Fruit fly (Drosophila melanogaster) whole organism, embryonic: Measurements from ENCODE around the gene Gr2a.

Source experiments
- Adf1 ChIP-seq: fragments of 200-800 bp; sonication (Bioruptor generic); IDR thresholded peaks from 2 replicates; pipeline ENCODE4 v1.3.6; 2022; ENCODE audit warnings: missing biosample characterization, missing genetic modification characterization
- Bgb ChIP-seq: fragments of 200-800 bp; sonication (Bioruptor generic); IDR thresholded peaks from 2 replicates; pipeline ENCODE4 v1.3.6; 2022; ENCODE audit warnings: missing biosample characterization, missing genetic modification characterization; ENCODE audit not compliant: partially characterized antibody
- CG10959 ChIP-seq: fragments of 200-800 bp; sonication (Bioruptor generic); IDR thresholded peaks from 2 replicates; pipeline ENCODE4 v1.3.6; 2022; ENCODE audit warnings: missing biosample characterization, missing genetic modification characterization
- CG11560 ChIP-seq: fragments of 200-800 bp; sonication (Bioruptor generic); IDR thresholded peaks from 3 replicates; pipeline ENCODE4 v1.3.6; 2022; ENCODE audit warnings: missing biosample characterization, missing genetic modification characterization
- CG13296 ChIP-seq: fragments of 200-800 bp; sonication (Bioruptor generic); optimal IDR thresholded peaks from 3 replicates; lab custom pipeline; 2018; ENCODE audit warnings: missing biosample characterization, mild to moderate bottlenecking, missing genetic modification characterization
- CG13624 ChIP-seq: fragments of 200-800 bp; sonication (Bioruptor generic); optimal IDR thresholded peaks from 2 replicates; lab custom pipeline; 2016; ENCODE audit warnings: missing biosample characterization, missing genetic modification characterization
- CG13894 ChIP-seq: fragments of 200-800 bp; sonication (Bioruptor generic); optimal IDR thresholded peaks from 3 replicates; lab custom pipeline; 2018; ENCODE audit warnings: missing biosample characterization, mild to moderate bottlenecking, missing genetic modification characterization, moderate library complexity
- CG16813 ChIP-seq: fragments of 200-800 bp; sonication (Bioruptor generic); IDR thresholded peaks from 3 replicates; pipeline ENCODE4 v1.3.6; 2022; ENCODE audit warnings: missing biosample characterization, missing genetic modification characterization; ENCODE audit not compliant: partially characterized antibody
- CG1832 ChIP-seq: fragments of 200-800 bp; sonication (Bioruptor generic); optimal IDR thresholded peaks from 2 replicates; lab custom pipeline; 2017; ENCODE audit warnings: missing biosample characterization, mild to moderate bottlenecking, missing genetic modification characterization, inconsistent platforms
- CG2202 ChIP-seq: fragments of 200-800 bp; sonication (Bioruptor generic); optimal IDR thresholded peaks from 2 replicates; lab custom pipeline; 2018; ENCODE audit warnings: missing biosample characterization, mild to moderate bottlenecking, missing genetic modification characterization
- CG2712 ChIP-seq: fragments of 200-800 bp; optimal IDR thresholded peaks from 3 replicates; lab custom pipeline; 2019; ENCODE audit warnings: missing biosample characterization, mild to moderate bottlenecking, missing genetic modification characterization, moderate library complexity
- CG32767 ChIP-seq: fragments of 200-800 bp; sonication (Bioruptor generic); IDR thresholded peaks from 2 replicates; pipeline ENCODE4 v1.3.6; 2022; ENCODE audit warnings: missing biosample characterization, missing genetic modification characterization
- CG3995 ChIP-seq: fragments of 200-800 bp; sonication (Bioruptor generic); optimal IDR thresholded peaks from 3 replicates; lab custom pipeline; 2016; ENCODE audit warnings: missing biosample characterization, missing genetic modification characterization
- CG4282 ChIP-seq: fragments of 200-800 bp; sonication (Bioruptor generic); optimal IDR thresholded peaks from 2 replicates; lab custom pipeline; 2016; ENCODE audit warnings: missing biosample characterization, missing genetic modification characterization
- CG4360 ChIP-seq: fragments of 200-800 bp; sonication (Bioruptor generic); IDR thresholded peaks from 2 replicates; pipeline ENCODE4 v1.3.6; 2022; ENCODE audit warnings: missing biosample characterization, missing genetic modification characterization
- CG43689 ChIP-seq: fragments of 200-800 bp; sonication (Bioruptor generic); IDR thresholded peaks from 2 replicates; pipeline ENCODE4 v1.3.6; 2022; ENCODE audit warnings: missing biosample characterization, missing genetic modification characterization
- CG6791 ChIP-seq: fragments of 200-800 bp; sonication (Bioruptor generic); IDR thresholded peaks from 3 replicates; pipeline ENCODE4 v1.3.6; 2022; ENCODE audit warnings: missing biosample characterization, missing genetic modification characterization; ENCODE audit not compliant: partially characterized antibody
- CG7963 ChIP-seq: fragments of 200-800 bp; sonication (Bioruptor generic); IDR thresholded peaks from 3 replicates; pipeline ENCODE4 v1.3.6; 2022; ENCODE audit warnings: missing biosample characterization, missing genetic modification characterization; ENCODE audit not compliant: partially characterized antibody
- CG8944 ChIP-seq: fragments of 200-800 bp; sonication (Bioruptor generic); optimal IDR thresholded peaks from 3 replicates; lab custom pipeline; 2016; ENCODE audit warnings: missing biosample characterization, missing genetic modification characterization
- CG9437 ChIP-seq: fragments of 200-800 bp; sonication (Bioruptor generic); optimal IDR thresholded peaks from 2 replicates; lab custom pipeline; 2018; ENCODE audit warnings: missing biosample characterization, mild to moderate bottlenecking, missing genetic modification characterization
- CG9797 ChIP-seq: fragments of 200-800 bp; sonication (Bioruptor generic); optimal IDR thresholded peaks from 3 replicates; lab custom pipeline; 2018; ENCODE audit warnings: missing biosample characterization, mild to moderate bottlenecking, missing genetic modification characterization
- CG9876 ChIP-seq: fragments of 200-800 bp; sonication (Bioruptor generic); optimal IDR thresholded peaks from 2 replicates; lab custom pipeline; 2016; ENCODE audit warnings: missing biosample characterization, missing genetic modification characterization
- Camta ChIP-seq: fragments of 200-800 bp; sonication (Bioruptor generic); optimal IDR thresholded peaks from 2 replicates; lab custom pipeline; 2016; ENCODE audit warnings: missing biosample characterization, missing genetic modification characterization
- CrebB ChIP-seq: fragments of 200-800 bp; sonication (Bioruptor generic); optimal IDR thresholded peaks from 3 replicates; lab custom pipeline; 2018; ENCODE audit warnings: missing biosample characterization, mild to moderate bottlenecking, missing genetic modification characterization
- Drgx ChIP-seq: fragments of 200-800 bp; sonication (Bioruptor generic); IDR thresholded peaks from 2 replicates; pipeline ENCODE4 v1.3.6; 2022; ENCODE audit warnings: missing biosample characterization, missing genetic modification characterization
- HmgZ ChIP-seq: fragments of 200-800 bp; sonication (Bioruptor generic); optimal IDR thresholded peaks from 2 replicates; lab custom pipeline; 2018; ENCODE audit warnings: missing biosample characterization, mild to moderate bottlenecking, missing genetic modification characterization
- Mes4 ChIP-seq: fragments of 200-800 bp; sonication (Bioruptor generic); optimal IDR thresholded peaks from 2 replicates; lab custom pipeline; 2016; ENCODE audit warnings: missing biosample characterization, missing genetic modification characterization
- Pdp1 ChIP-seq, 2 experiments: fragments of 200-800 bp; sonication (Bioruptor generic); optimal IDR thresholded peaks; 3 replicates each; lab custom pipeline; 2016; ENCODE audit warnings: missing biosample characterization in 2 of 2, missing genetic modification characterization in 2 of 2, mild to moderate bottlenecking in 1 of 2, moderate library complexity in 1 of 2
- Sox100B ChIP-seq: fragments of 200-800 bp; sonication (Bioruptor generic); optimal IDR thresholded peaks from 3 replicates; lab custom pipeline; 2018; ENCODE audit warnings: missing biosample characterization, mild to moderate bottlenecking, missing genetic modification characterization
- amos ChIP-seq: fragments of 200-800 bp; sonication (Bioruptor generic); IDR thresholded peaks from 2 replicates; pipeline ENCODE4 v1.3.6; 2022; ENCODE audit warnings: missing biosample characterization, missing genetic modification characterization; ENCODE audit not compliant: partially characterized antibody
- bsh ChIP-seq, 2 experiments: fragments of 200-800 bp; sonication (Bioruptor generic); optimal IDR thresholded peaks; 2 replicates each; lab custom pipeline; 2017 to 2018; ENCODE audit warnings: mild to moderate bottlenecking in 2 of 2, missing biosample characterization in 2 of 2, missing genetic modification characterization in 2 of 2, moderate library complexity in 1 of 2
- chm ChIP-seq: fragments of 200-800 bp; sonication (Bioruptor generic); IDR thresholded peaks from 2 replicates; pipeline ENCODE4 v1.3.6; 2022; ENCODE audit warnings: missing biosample characterization, missing genetic modification characterization
- danr ChIP-seq: fragments of 200-800 bp; sonication (Bioruptor generic); IDR thresholded peaks from 2 replicates; pipeline ENCODE4 v1.3.6; 2022; ENCODE audit warnings: missing biosample characterization, missing genetic modification characterization
- fd3F ChIP-seq: fragments of 200-800 bp; sonication (Bioruptor generic); optimal IDR thresholded peaks from 2 replicates; lab custom pipeline; 2018; ENCODE audit warnings: missing biosample characterization, mild to moderate bottlenecking, missing genetic modification characterization, moderate library complexity
- gem ChIP-seq: fragments of 200-800 bp; sonication (Bioruptor generic); optimal IDR thresholded peaks from 2 replicates; lab custom pipeline; 2019; ENCODE audit warnings: missing biosample characterization, mild to moderate bottlenecking, missing genetic modification characterization, moderate library complexity
- inv ChIP-seq: fragments of 200-800 bp; sonication (Bioruptor generic); IDR thresholded peaks from 2 replicates; pipeline ENCODE4 v1.3.6; 2022; ENCODE audit warnings: missing biosample characterization, missing genetic modification characterization; ENCODE audit not compliant: partially characterized antibody
- klu ChIP-seq: fragments of 200-800 bp; sonication (Bioruptor generic); IDR thresholded peaks from 2 replicates; pipeline ENCODE4 v1.3.6; 2022; ENCODE audit warnings: missing biosample characterization, missing genetic modification characterization
- kni ChIP-seq: fragments of 200-800 bp; sonication (Bioruptor generic); optimal IDR thresholded peaks from 3 replicates; lab custom pipeline; 2017; ENCODE audit warnings: mild to moderate bottlenecking, missing biosample characterization, missing genetic modification reagents, missing genetic modification characterization
- lov ChIP-seq, 2 experiments: fragments of 200-800 bp in 1 of 2; fragments of >200 bp in 1 of 2; sonication (Bioruptor generic) in 1 of 2; IDR thresholded peaks in 1 of 2; optimal IDR thresholded peaks in 1 of 2; 2 replicates in 1 of 2; 3 replicates in 1 of 2; pipeline versions ENCODE4 v1.3.6 to Lab custom; 2017 to 2022; ENCODE audit warnings: missing biosample characterization in 1 of 2, missing genetic modification characterization in 1 of 2
- nerfin-2 ChIP-seq: fragments of 200-800 bp; sonication (Bioruptor generic); IDR thresholded peaks from 2 replicates; pipeline ENCODE4 v1.3.6; 2022; ENCODE audit warnings: missing biosample characterization, missing genetic modification characterization; ENCODE audit not compliant: partially characterized antibody
- odd ChIP-seq: fragments of 200-800 bp; sonication (Bioruptor generic); optimal IDR thresholded peaks from 2 replicates; lab custom pipeline; 2017; ENCODE audit warnings: missing biosample characterization, mild to moderate bottlenecking, missing genetic modification characterization
- pzg ChIP-seq: fragments of 200-800 bp; sonication (Bioruptor generic); optimal IDR thresholded peaks from 3 replicates; lab custom pipeline; 2018; ENCODE audit warnings: missing biosample characterization, mild to moderate bottlenecking, missing genetic modification characterization, moderate library complexity
- sens-2 ChIP-seq: fragments of 200-800 bp; sonication (Bioruptor generic); IDR thresholded peaks from 2 replicates; pipeline ENCODE4 v1.3.6; 2022; ENCODE audit warnings: missing biosample characterization, missing genetic modification characterization
- sim ChIP-seq: fragments of 200-800 bp; sonication (Bioruptor generic); IDR thresholded peaks from 2 replicates; pipeline ENCODE4 v1.3.6; 2022; ENCODE audit warnings: missing biosample characterization, missing genetic modification characterization
- slp2 ChIP-seq: fragments of 200-800 bp; sonication (Bioruptor generic); optimal IDR thresholded peaks from 2 replicates; lab custom pipeline; 2016; ENCODE audit warnings: missing biosample characterization, missing genetic modification characterization
- sr ChIP-seq: fragments of 200-800 bp; sonication (Bioruptor generic); IDR thresholded peaks from 3 replicates; pipeline ENCODE4 v1.3.6; 2022; ENCODE audit warnings: missing biosample characterization, missing genetic modification characterization
- trem ChIP-seq: fragments of 200-800 bp; optimal IDR thresholded peaks from 3 replicates; lab custom pipeline; 2019; ENCODE audit warnings: missing biosample characterization, mild to moderate bottlenecking, missing genetic modification characterization, moderate library complexity
- usp ChIP-seq: fragments of >200 bp; optimal IDR thresholded peaks from 2 replicates; lab custom pipeline; 2017; ENCODE audit warnings: missing biosample characterization, missing genetic modification characterization

The Gr2a gene

DNA sequence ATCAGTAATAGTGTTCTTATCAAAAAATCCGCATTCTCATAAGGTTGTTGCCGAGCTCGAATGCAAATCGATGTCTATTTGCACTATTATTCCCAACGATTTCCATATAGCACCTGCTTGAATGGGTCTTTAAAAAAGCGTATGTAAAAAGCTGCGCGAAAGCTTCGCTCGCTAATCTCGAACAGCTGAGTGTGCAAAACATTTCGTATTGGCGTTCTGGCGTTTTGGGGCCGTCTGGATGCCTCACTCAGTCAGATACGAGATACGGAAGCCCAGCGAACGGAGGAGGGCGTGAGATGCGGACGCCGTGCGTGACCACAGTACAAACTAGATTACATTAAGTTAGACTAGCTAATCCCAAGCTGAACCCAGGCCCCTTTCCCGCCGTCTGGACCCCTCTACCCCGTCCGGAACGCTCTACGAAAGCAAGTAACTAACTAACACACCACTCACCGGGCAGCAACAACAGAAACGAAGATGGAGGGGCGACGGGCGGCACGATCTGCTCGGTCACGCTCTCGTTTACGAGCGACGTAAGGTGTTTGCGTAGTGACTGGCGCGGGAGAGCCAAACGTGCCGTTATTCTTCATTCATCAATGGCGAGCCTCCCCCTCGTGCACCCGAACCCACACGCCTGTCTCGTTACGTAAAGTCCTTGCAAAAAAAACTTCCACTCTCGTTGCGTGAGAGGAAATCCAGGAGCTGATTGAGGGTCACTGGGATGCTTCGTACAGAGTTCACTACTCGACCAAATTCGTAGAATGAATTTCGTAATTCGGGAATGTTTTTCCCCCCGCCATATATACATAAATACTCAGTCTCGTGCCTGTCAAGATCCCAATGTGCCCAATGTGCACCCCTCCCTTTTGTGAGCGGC, 14.5 kb downstream of the Gr2a start (continued):
- TF ChIP-seq amos (no peak), Sox100B (no peak), CG8944 (GFP tag; lab: Kevin White, UChicago) (no peak), Bgb (GFP tag; lab: Robert Waterston, UW) (peak; percentile 40; the same call in 1 of the 2 replicates), lov (optimal IDR thresholded peaks at IDR 0.05; lab: Kevin White, UChicago) (no peak), lov (GFP tag; IDR thresholded peaks at IDR 0.05; lab: Robert Waterston, UW) (no peak), CG9797 (GFP tag; lab: Kevin White, UChicago) (no peak), Mes4 (no peak), nerfin-2 (GFP tag; lab: Robert Waterston, UW) (no peak), bsh (GFP tag; optimal IDR thresholded peaks at IDR 0.05; lab: Kevin White, UChicago) (no peak), usp (GFP tag; lab: Kevin White, UChicago) (no peak), CG11560 (tag; lab: Robert Waterston, UW) (no peak), pzg (GFP tag; lab: Kevin White, UChicago) (peak; percentile 25), CG13894 (tag; lab: Kevin White, UChicago) (peak; percentile 61), CG32767 (no peak), HmgZ (peak; percentile 30), Pdp1 (GFP tag; optimal IDR thresholded peaks at IDR 0.05; lab: Kevin White, UChicago) (peak in 1 of 2 experiments; percentile 77), gem (tag; lab: Kevin White, UChicago) (no peak), CG10959 (GFP tag; lab: Robert Waterston, UW) (no peak), CG4360 (no peak), chm (GFP tag; lab: Robert Waterston, UW) (no peak; the same call in 1 of the 2 replicates), Drgx (peak; percentile 41; the same call in 1 of the 2 replicates), trem (tag; lab: Kevin White, UChicago) (no peak), fd3F (no peak), inv (no peak), CG9876 (no peak), CG3995 (peak; percentile 70), CG43689 (GFP tag; lab: Robert Waterston, UW) (no peak), CG6791 (GFP tag; lab: Robert Waterston, UW) (0 out of 3 replicates have a peak, but pooled peaks have one; percentile 9), CG9437 (GFP tag; lab: Kevin White, UChicago) (peak; percentile 99), slp2 (GFP tag; lab: Kevin White, UChicago) (no peak), CG2712 (tag; lab: Kevin White, UChicago) (no peak), CG7963 (GFP tag; lab: Robert Waterston, UW) (no peak), sim (no peak), CG4282 (GFP tag; lab: Kevin White, UChicago) (no peak), Adf1 (GFP tag; lab: Robert Waterston, UW) (no peak; the same call in 1 of the 2 replicates), CrebB (no peak), CG13624 (no peak), odd (no peak), sr (GFP tag; lab: Robert Waterston, UW) (no peak), Camta (GFP tag; lab: Kevin White, UChicago) (no peak), CG16813 (GFP tag; lab: Robert Waterston, UW) (no peak), danr (GFP tag; lab: Robert Waterston, UW) (no peak), CG1832 (GFP tag; lab: Kevin White, UChicago) (no peak), kni (GFP tag; lab: Kevin White, UChicago) (no peak), CG13296 (GFP tag; lab: Kevin White, UChicago) (peak; percentile 5), CG2202 (tag; lab: Kevin White, UChicago) (no peak), sens-2 (GFP tag; lab: Robert Waterston, UW) (no peak), klu (no peak)
